Fruit fly (Drosophila melanogaster) whole organism, embryonic: Measurements from ENCODE around the gene kirre.

Experiments used
- CG11504 ChIP-seq: fragments of 200-800 bp; sonication (Bioruptor generic); optimal IDR thresholded peaks from 3 replicates; lab custom pipeline; 2019; ENCODE audit warnings: missing biosample characterization, mild to moderate bottlenecking, missing genetic modification characterization, moderate library complexity
- CG11695 ChIP-seq: fragments of 200-800 bp; sonication (Bioruptor generic); IDR thresholded peaks from 3 replicates; pipeline ENCODE4 v1.3.6; 2022; ENCODE audit warnings: missing biosample characterization, missing genetic modification characterization
- CG12155 ChIP-seq: fragments of 200-800 bp; sonication (Bioruptor generic); optimal IDR thresholded peaks from 3 replicates; lab custom pipeline; 2016; ENCODE audit warnings: missing biosample characterization, missing genetic modification characterization
- CG1529 ChIP-seq: fragments of 200-800 bp; sonication (Bioruptor generic); optimal IDR thresholded peaks from 3 replicates; lab custom pipeline; 2018; ENCODE audit warnings: missing biosample characterization, missing genetic modification characterization
- CG2875 ChIP-seq: fragments of 200-800 bp; sonication (Bioruptor generic); optimal IDR thresholded peaks from 2 replicates; lab custom pipeline; 2017; ENCODE audit warnings: missing biosample characterization, mild to moderate bottlenecking, missing genetic modification characterization, missing genetic modification reagents
- CG31441 ChIP-seq: fragments of 200-800 bp; sonication (Bioruptor generic); IDR thresholded peaks from 2 replicates; pipeline ENCODE4 v1.3.6; 2022; ENCODE audit warnings: missing biosample characterization, missing genetic modification characterization
- CG34422 ChIP-seq: fragments of 200-800 bp; sonication (Bioruptor generic); IDR thresholded peaks from 3 replicates; pipeline ENCODE4 v1.3.6; 2022; ENCODE audit warnings: missing biosample characterization, missing genetic modification characterization
- CG3838 ChIP-seq: fragments of 200-800 bp; sonication (Bioruptor generic); optimal IDR thresholded peaks from 3 replicates; lab custom pipeline; 2016; ENCODE audit warnings: missing biosample characterization, missing genetic modification characterization
- CG43689 ChIP-seq: fragments of 200-800 bp; sonication (Bioruptor generic); IDR thresholded peaks from 2 replicates; pipeline ENCODE4 v1.3.6; 2022; ENCODE audit warnings: missing biosample characterization, missing genetic modification characterization
- CG4730 ChIP-seq: fragments of 200-800 bp; sonication (Bioruptor generic); IDR thresholded peaks from 2 replicates; pipeline ENCODE4 v1.3.6; 2022; ENCODE audit warnings: missing biosample characterization, missing genetic modification characterization
- CG6683 ChIP-seq: fragments of 200-800 bp; sonication (Bioruptor generic); optimal IDR thresholded peaks from 2 replicates; lab custom pipeline; 2017; ENCODE audit warnings: missing biosample characterization, mild to moderate bottlenecking, missing genetic modification characterization, missing genetic modification reagents
- CG6854 ChIP-seq: fragments of 200-800 bp; sonication (Bioruptor generic); optimal IDR thresholded peaks from 3 replicates; lab custom pipeline; 2017; ENCODE audit warnings: missing biosample characterization, mild to moderate bottlenecking, missing genetic modification characterization
- CG7372 ChIP-seq: fragments of 200-800 bp; sonication (Bioruptor generic); IDR thresholded peaks from 2 replicates; pipeline ENCODE4 v1.3.6; 2022; ENCODE audit warnings: missing biosample characterization, missing genetic modification characterization
- CG7963 ChIP-seq: fragments of 200-800 bp; sonication (Bioruptor generic); IDR thresholded peaks from 3 replicates; pipeline ENCODE4 v1.3.6; 2022; ENCODE audit warnings: missing biosample characterization, missing genetic modification characterization; ENCODE audit not compliant: partially characterized antibody
- CG8281 ChIP-seq: fragments of 200-800 bp; sonication (Bioruptor generic); optimal IDR thresholded peaks from 2 replicates; lab custom pipeline; 2018; ENCODE audit warnings: missing biosample characterization, mild to moderate bottlenecking, missing genetic modification characterization, moderate library complexity
- CG9437 ChIP-seq: fragments of 200-800 bp; sonication (Bioruptor generic); optimal IDR thresholded peaks from 2 replicates; lab custom pipeline; 2018; ENCODE audit warnings: missing biosample characterization, mild to moderate bottlenecking, missing genetic modification characterization
- CG9609 ChIP-seq: fragments of 200-800 bp; sonication (Bioruptor generic); optimal IDR thresholded peaks from 3 replicates; lab custom pipeline; 2016; ENCODE audit warnings: missing biosample characterization, missing genetic modification characterization
- CG9797 ChIP-seq: fragments of 200-800 bp; sonication (Bioruptor generic); optimal IDR thresholded peaks from 3 replicates; lab custom pipeline; 2018; ENCODE audit warnings: missing biosample characterization, mild to moderate bottlenecking, missing genetic modification characterization
- CG9817 ChIP-seq: fragments of 200-800 bp; sonication (Bioruptor generic); optimal IDR thresholded peaks from 2 replicates; lab custom pipeline; 2018; ENCODE audit warnings: missing biosample characterization, mild to moderate bottlenecking, missing genetic modification characterization, moderate library complexity
- CoRest ChIP-seq: fragments of 200-800 bp; sonication (Bioruptor generic); optimal IDR thresholded peaks from 3 replicates; lab custom pipeline; 2018; ENCODE audit warnings: missing biosample characterization, mild to moderate bottlenecking, missing genetic modification characterization, moderate library complexity
- Ets65A ChIP-seq: fragments of 200-800 bp; sonication (Bioruptor generic); peaks from one replicate; lab custom pipeline; 2016; ENCODE audit warnings: missing biosample characterization, missing genetic modification characterization
- HLH4C ChIP-seq: fragments of 200-800 bp; sonication (Bioruptor generic); IDR thresholded peaks from 3 replicates; pipeline ENCODE4 v1.3.6; 2022; ENCODE audit warnings: missing biosample characterization, missing genetic modification characterization; ENCODE audit not compliant: partially characterized antibody
- Hr78 ChIP-seq, 2 experiments: fragments of 200-800 bp in 1 of 2; fragments of >200 bp in 1 of 2; sonication (Bioruptor generic) in 1 of 2; optimal IDR thresholded peaks; 2 replicates each; lab custom pipeline; 2017 to 2019; ENCODE audit warnings: missing biosample characterization in 2 of 2, missing genetic modification characterization in 2 of 2, mild to moderate bottlenecking in 1 of 2, moderate library complexity in 1 of 2
- Myb ChIP-seq: fragments of 200-800 bp; sonication (Bioruptor generic); optimal IDR thresholded peaks from 2 replicates; lab custom pipeline; 2016; ENCODE audit warnings: missing biosample characterization, missing genetic modification characterization
- Optix ChIP-seq: fragments of 200-800 bp; sonication (Bioruptor generic); IDR thresholded peaks from 3 replicates; pipeline ENCODE4 v1.3.6; 2022; ENCODE audit warnings: missing biosample characterization, missing genetic modification characterization
- Ravus ChIP-seq: fragments of 200-800 bp; sonication (Bioruptor generic); IDR thresholded peaks from 2 replicates; pipeline ENCODE4 v1.3.6; 2022; ENCODE audit warnings: missing biosample characterization, missing genetic modification characterization
- Xrp1 ChIP-seq: fragments of 200-800 bp; sonication (Bioruptor generic); IDR thresholded peaks from 2 replicates; pipeline ENCODE4 v1.3.6; 2022; ENCODE audit warnings: missing biosample characterization, missing genetic modification characterization
- abd-A ChIP-seq: fragments of 200-800 bp; sonication (Bioruptor generic); optimal IDR thresholded peaks from 3 replicates; lab custom pipeline; 2019; ENCODE audit warnings: missing biosample characterization, mild to moderate bottlenecking, missing genetic modification characterization, moderate library complexity
- bigmax ChIP-seq: fragments of 200-800 bp; sonication (Bioruptor generic); optimal IDR thresholded peaks from 2 replicates; lab custom pipeline; 2018; ENCODE audit warnings: missing biosample characterization, mild to moderate bottlenecking, missing genetic modification characterization
- bsh ChIP-seq, 2 experiments: fragments of 200-800 bp; sonication (Bioruptor generic); optimal IDR thresholded peaks; 2 replicates each; lab custom pipeline; 2017 to 2018; ENCODE audit warnings: mild to moderate bottlenecking in 2 of 2, missing biosample characterization in 2 of 2, missing genetic modification characterization in 2 of 2, moderate library complexity in 1 of 2
- cad ChIP-seq: fragments of >200 bp; optimal IDR thresholded peaks from 2 replicates; lab custom pipeline; 2017; ENCODE audit warnings: missing biosample characterization, missing genetic modification characterization
- dysf ChIP-seq: fragments of 200-800 bp; sonication (Bioruptor generic); IDR thresholded peaks from 3 replicates; pipeline ENCODE4 v1.3.6; 2022; ENCODE audit warnings: missing biosample characterization, missing genetic modification characterization
- esg ChIP-seq: fragments of 200-800 bp; sonication (Bioruptor generic); conservative IDR thresholded peaks from 2 replicates; pipeline ENCODE4 v1.3.6; 2022; ENCODE audit warnings: missing biosample characterization, missing genetic modification characterization
- gt ChIP-seq: fragments of 200-800 bp; sonication (Bioruptor generic); IDR thresholded peaks from 2 replicates; pipeline ENCODE4 v1.3.6; 2022; ENCODE audit warnings: missing biosample characterization, missing genetic modification characterization
- hth ChIP-seq: fragments of >200 bp; optimal IDR thresholded peaks from 2 replicates; lab custom pipeline; 2017; ENCODE audit warnings: inconsistent platforms
- lbe ChIP-seq: fragments of 200-800 bp; sonication (Bioruptor generic); optimal IDR thresholded peaks from 2 replicates; lab custom pipeline; 2016; ENCODE audit warnings: missing biosample characterization, mild to moderate bottlenecking, missing genetic modification characterization
- mam ChIP-seq: fragments of 200-800 bp; sonication (Bioruptor generic); optimal IDR thresholded peaks from 3 replicates; lab custom pipeline; 2016; ENCODE audit warnings: missing biosample characterization, missing genetic modification characterization
- oc ChIP-seq: fragments of 200-800 bp; sonication (Bioruptor generic); optimal IDR thresholded peaks from 2 replicates; lab custom pipeline; 2018; ENCODE audit warnings: missing biosample characterization, mild to moderate bottlenecking, missing genetic modification characterization, moderate library complexity
- ranshi ChIP-seq: fragments of 200-800 bp; sonication (Bioruptor generic); IDR thresholded peaks from 2 replicates; pipeline ENCODE4 v1.3.6; 2022; ENCODE audit warnings: missing biosample characterization, missing genetic modification characterization
- ro ChIP-seq: fragments of 200-800 bp; sonication (Bioruptor generic); IDR thresholded peaks from 2 replicates; pipeline ENCODE4 v1.3.6; 2022; ENCODE audit warnings: missing biosample characterization, missing genetic modification characterization
- shn ChIP-seq: fragments of 200-800 bp; sonication (Bioruptor generic); optimal IDR thresholded peaks from 3 replicates; lab custom pipeline; 2016; ENCODE audit warnings: missing biosample characterization, missing genetic modification characterization
- sim ChIP-seq: fragments of 200-800 bp; sonication (Bioruptor generic); IDR thresholded peaks from 2 replicates; pipeline ENCODE4 v1.3.6; 2022; ENCODE audit warnings: missing biosample characterization, missing genetic modification characterization
- so ChIP-seq: fragments of 200-800 bp; sonication (Bioruptor generic); IDR thresholded peaks from 3 replicates; pipeline ENCODE4 v1.3.6; 2022; ENCODE audit warnings: missing biosample characterization, missing genetic modification characterization
- sqz ChIP-seq: fragments of 200-800 bp; sonication (Bioruptor generic); optimal IDR thresholded peaks from 3 replicates; lab custom pipeline; 2018; ENCODE audit warnings: missing biosample characterization, mild to moderate bottlenecking, missing genetic modification characterization
- toy ChIP-seq: fragments of 200-800 bp; sonication (Bioruptor generic); IDR thresholded peaks from 2 replicates; pipeline ENCODE4 v1.3.6; 2022; ENCODE audit warnings: missing biosample characterization, missing genetic modification characterization
- vvl ChIP-seq: fragments of 200-800 bp; sonication (Bioruptor generic); IDR thresholded peaks from 2 replicates; pipeline ENCODE4 v1.3.6; 2022; ENCODE audit warnings: missing biosample characterization, missing genetic modification characterization
- wek ChIP-seq: fragments of 200-800 bp; sonication (Bioruptor generic); optimal IDR thresholded peaks from 3 replicates; lab custom pipeline; 2018; ENCODE audit warnings: missing biosample characterization, mild to moderate bottlenecking, missing genetic modification characterization, moderate library complexity
- zf30C ChIP-seq: fragments of 200-800 bp; sonication (Bioruptor generic); optimal IDR thresholded peaks from 3 replicates; lab custom pipeline; 2018; ENCODE audit warnings: missing biosample characterization, mild to moderate bottlenecking, missing genetic modification characterization

The kirre gene

DNA sequence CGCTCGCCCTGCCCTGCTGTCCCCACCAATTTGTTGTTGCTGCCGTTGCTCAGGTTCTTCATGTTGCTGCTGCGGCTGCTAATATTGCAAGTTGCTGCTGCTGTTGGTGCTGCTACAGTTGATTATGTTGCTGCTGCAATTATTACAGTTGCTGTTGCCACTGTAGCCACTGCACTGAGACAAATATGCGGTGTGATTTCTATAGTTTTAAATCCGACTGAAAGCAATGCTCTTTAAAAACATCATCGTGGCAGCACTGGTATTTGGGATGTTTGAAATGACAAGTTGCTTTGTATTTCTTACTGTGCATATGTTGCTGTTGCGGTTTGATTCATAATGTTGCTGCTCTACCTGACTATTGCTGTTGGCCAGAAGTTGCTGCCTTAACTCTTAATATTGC is 307.5 kb downstream of the kirre start (continued):
- peak; percentile 76 for TF ChIP-seq CG11504 (tag; lab: Kevin White, UChicago)
- TF ChIP-seq, all 482 proteins: peak for 13

DNA sequence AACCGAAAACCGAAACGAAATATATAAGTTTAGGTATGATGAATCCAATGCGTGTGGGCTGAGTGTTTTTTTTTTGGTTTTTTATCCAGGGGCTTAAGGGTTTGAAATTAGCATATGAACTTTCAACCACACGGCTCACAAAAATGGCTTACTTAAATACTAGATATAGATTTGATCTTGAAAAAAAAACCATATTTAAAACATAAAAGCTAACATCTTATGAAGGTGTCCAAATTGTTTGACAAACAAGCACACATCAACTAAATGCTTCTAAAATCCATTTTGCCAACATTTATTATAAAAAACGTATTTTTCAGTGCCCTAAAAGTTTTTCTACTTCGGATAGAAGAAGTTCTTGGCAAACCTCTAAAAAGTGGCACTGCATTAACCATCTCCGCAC is 309.7 kb downstream of the kirre start:
- TF ChIP-seq Ravus (GFP tag; lab: Robert Waterston, UW) (no peak), vvl (GFP tag; lab: Robert Waterston, UW) (peak; percentile 49; the same call in 1 of the 2 replicates), CoRest (no peak), CG9817 (no peak), sqz (peak; percentile 11), cad (no peak), CG2875 (GFP tag; lab: Kevin White, UChicago) (no peak), Myb (GFP tag; lab: Kevin White, UChicago) (no peak), Ets65A (GFP tag; lab: Kevin White, UChicago) (no peak), wek (GFP tag; lab: Kevin White, UChicago) (no peak), ro (GFP tag; lab: Robert Waterston, UW) (no peak), mam (no peak), CG8281 (tag; lab: Kevin White, UChicago) (no peak), CG12155 (GFP tag; lab: Kevin White, UChicago) (no peak), bigmax (GFP tag; lab: Kevin White, UChicago) (no peak), hth (lab: Kevin White, UChicago) (no peak), gt (no peak), Hr78 (GFP tag; optimal IDR thresholded peaks at IDR 0.05; lab: Kevin White, UChicago) (peak in 1 of 2 experiments; percentile 98), CG9609 (GFP tag; lab: Kevin White, UChicago) (no peak), CG9437 (no peak), ranshi (no peak), CG11695 (GFP tag; lab: Robert Waterston, UW) (no peak)

DNA sequence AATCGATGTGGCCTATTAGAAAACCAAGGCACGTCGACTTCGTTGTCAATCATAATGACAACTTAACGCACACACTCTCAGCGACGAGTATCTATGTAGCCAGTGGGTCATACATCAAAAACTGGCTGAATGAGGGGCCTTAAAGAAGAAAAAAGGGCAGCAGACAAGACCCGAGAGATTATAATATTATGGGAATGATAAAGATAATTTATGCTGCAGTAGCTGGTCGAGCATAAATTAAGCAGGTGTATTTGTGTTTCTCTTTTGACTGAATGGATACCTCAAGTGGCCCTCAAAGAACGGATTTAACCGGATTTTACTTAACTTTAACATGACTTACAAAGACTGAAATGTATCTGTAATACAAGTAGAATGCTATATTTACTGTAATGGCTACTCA is 310.1 kb downstream of the kirre start:
- peak; percentile 62 for TF ChIP-seq oc (tag; lab: Kevin White, UChicago)
- TF ChIP-seq Hr78 (GFP tag; optimal IDR thresholded peaks at IDR 0.05; lab: Kevin White, UChicago): peak in 1 of 2 experiments; percentile 80
- TF ChIP-seq CG9797 (GFP tag; lab: Kevin White, UChicago): no peak
- peak; percentile 53 for TF ChIP-seq vvl (GFP tag; lab: Robert Waterston, UW)
- TF ChIP-seq abd-A (tag; lab: Kevin White, UChicago): peak; percentile 4
- TF ChIP-seq, all 482 proteins: peak for 4

DNA sequence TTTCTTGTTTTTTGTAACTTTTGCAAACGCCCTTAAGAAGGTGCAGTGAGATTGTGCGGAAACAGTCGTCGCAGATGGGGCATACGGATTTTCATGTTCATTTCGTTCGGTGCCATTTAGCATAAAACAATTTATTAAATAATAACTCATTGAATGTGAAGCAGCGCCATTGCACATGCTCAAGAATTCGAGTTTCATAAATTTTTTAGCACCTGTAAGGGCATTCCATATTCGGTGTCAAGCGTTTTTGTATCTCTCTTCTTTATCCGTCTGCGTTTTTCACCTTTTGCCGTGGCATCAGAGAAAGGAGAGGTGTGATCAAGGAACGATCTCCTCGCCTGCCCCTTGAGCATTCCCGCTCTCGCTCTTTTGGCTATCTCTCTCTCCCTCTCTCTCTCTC is 313.1 kb downstream of the kirre start:
- TF ChIP-seq CG7963 (GFP tag; lab: Robert Waterston, UW) (no peak), CG7372 (GFP tag; lab: Robert Waterston, UW) (0 out of 2 replicates have a peak, but pooled peaks have one; percentile 13), sim (GFP tag; lab: Robert Waterston, UW) (no peak), HLH4C (no peak), CG3838 (GFP tag; lab: Kevin White, UChicago) (no peak), zf30C (GFP tag; lab: Kevin White, UChicago) (no peak), bsh (GFP tag; optimal IDR thresholded peaks at IDR 0.05; lab: Kevin White, UChicago) (peak in 1 of 2 experiments; percentile 78), so (no peak), lbe (peak; percentile 90), CG1529 (GFP tag; lab: Kevin White, UChicago) (no peak), toy (GFP tag; lab: Robert Waterston, UW) (no peak), CG34422 (0 out of 3 replicates have a peak, but pooled peaks have one; percentile 35), Optix (0 out of 3 replicates have a peak, but pooled peaks have one; percentile 10), CG4730 (no peak), Xrp1 (GFP tag; lab: Robert Waterston, UW) (peak; percentile 48), dysf (0 out of 3 replicates have a peak, but pooled peaks have one; percentile 49), CG43689 (GFP tag; lab: Robert Waterston, UW) (no peak), esg (peak; percentile 51), CG6683 (GFP tag; lab: Kevin White, UChicago) (no peak), CG31441 (GFP tag; lab: Robert Waterston, UW) (peak; percentile 38; the same call in 1 of the 2 replicates), CG6854 (GFP tag; lab: Kevin White, UChicago) (no peak), shn (no peak)
